Worm (Caenorhabditis elegans) whole organism, L1 larva: Measurements from ENCODE around the gene K01B6.4.

Experiments used
- egl-27 ChIP-seq, 2 experiments: fragments of 150-350 bp in 1 of 2; sonication (generic microtip); optimal IDR thresholded peaks; 3 replicates each; lab custom pipeline; 2017 to 2018; ENCODE audit warnings: missing biosample characterization in 2 of 2, missing genetic modification characterization in 2 of 2, missing genetic modification reagents in 2 of 2
- lin-39 ChIP-seq: fragments of 150-350 bp; optimal IDR thresholded peaks from 2 replicates; lab custom pipeline; 2014; ENCODE audit warnings: missing biosample characterization, missing genetic modification reagents, missing genetic modification characterization
- mdl-1 ChIP-seq, 2 experiments: fragments of 150-350 bp; optimal IDR thresholded peaks; 2 replicates each; lab custom pipeline; 2014 to 2017; ENCODE audit warnings: missing biosample characterization in 2 of 2, missing genetic modification characterization in 2 of 2, inconsistent platforms in 1 of 2
- mep-1 ChIP-seq: fragments of 150-350 bp; optimal IDR thresholded peaks from 2 replicates; lab custom pipeline; 2014; ENCODE audit warnings: missing biosample characterization, missing genetic modification characterization
- nhr-12 ChIP-seq: sonication (generic microtip); optimal IDR thresholded peaks from 2 replicates; lab custom pipeline; 2017; ENCODE audit warnings: missing biosample characterization, missing genetic modification characterization
- nhr-28 ChIP-seq: fragments of 150-350 bp; optimal IDR thresholded peaks from 2 replicates; lab custom pipeline; 2014; ENCODE audit warnings: missing biosample characterization, missing genetic modification characterization
- nhr-47 ChIP-seq: sonication (generic microtip); optimal IDR thresholded peaks from 2 replicates; lab custom pipeline; 2016; ENCODE audit warnings: mild to moderate bottlenecking, missing genetic modification characterization, moderate library complexity, missing compliant biosample characterization
- skn-1 ChIP-seq: fragments of 150-350 bp; optimal IDR thresholded peaks from 2 replicates; lab custom pipeline; 2014; ENCODE audit warnings: missing biosample characterization, missing genetic modification characterization
- unc-98 ChIP-seq: fragments of 200-800 bp; sonication (Bioruptor generic); IDR thresholded peaks from 2 replicates; pipeline ENCODE4 v1.3.6; 2022; ENCODE audit warnings: missing genetic modification characterization, missing compliant biosample characterization
- zag-1 ChIP-seq: fragments of 150-350 bp; optimal IDR thresholded peaks from 2 replicates; lab custom pipeline; 2014; ENCODE audit warnings: missing biosample characterization, missing genetic modification characterization

ce11 chrIII:9334174-9334573, 36.9 kb upstream of the K01B6.4 start, which contains the start of gene elo-4:
- TF ChIP-seq lin-39 (no peak), nhr-47 (tag; lab: Kevin White, UChicago) (no peak), egl-27 (tag; optimal IDR thresholded peaks at IDR 0.05; lab: Kevin White, UChicago) (no peak), nhr-12 (tag; lab: Kevin White, UChicago) (no peak), mep-1 (tag; lab: Kevin White, UChicago) (no peak), nhr-28 (tag; lab: Kevin White, UChicago) (no peak), mdl-1 (tag; optimal IDR thresholded peaks at IDR 0.05; lab: Kevin White, UChicago) (no peak), skn-1 (tag; lab: Kevin White, UChicago) (no peak), unc-98 (GFP tag; lab: Robert Waterston, UW) (no peak), zag-1 (no peak)
